Worm (Caenorhabditis elegans) whole organism, early embryonic: ENCODE data around the gene F57F4.2.

Experiments used
- B0310.2 ChIP-seq: sonication (generic microtip); optimal IDR thresholded peaks from 2 replicates; lab custom pipeline; 2016; ENCODE audit warnings: mild to moderate bottlenecking, missing genetic modification characterization, missing compliant biosample characterization
- flt-1 ChIP-seq: fragments of 200-800 bp; sonication (Bioruptor generic); IDR thresholded peaks from 2 replicates; pipeline ENCODE4 v1.3.6; 2022; ENCODE audit warnings: missing genetic modification characterization, missing compliant biosample characterization
- hmbx-1 ChIP-seq: sonication (generic microtip); optimal IDR thresholded peaks from 2 replicates; lab custom pipeline; 2016; ENCODE audit warnings: mild to moderate bottlenecking, missing genetic modification characterization, missing compliant biosample characterization
- scrt-1 ChIP-seq: fragments of 200-800 bp; sonication (Bioruptor generic); IDR thresholded peaks from 2 replicates; pipeline ENCODE4 v1.3.6; 2022; ENCODE audit warnings: missing genetic modification characterization, missing compliant biosample characterization
- sea-1 ChIP-seq: fragments of 200-800 bp; sonication (Bioruptor generic); conservative IDR thresholded peaks from 2 replicates; pipeline ENCODE4 v1.3.6; 2022; ENCODE audit warnings: missing genetic modification characterization, missing compliant biosample characterization

- TF ChIP-seq flt-1 (GFP tag; lab: Robert Waterston, UW) = no peak
- TF ChIP-seq scrt-1 (GFP tag; lab: Robert Waterston, UW) = no peak
- TF ChIP-seq B0310.2 (tag; lab: Kevin White, UChicago) = no peak
- no peak for TF ChIP-seq sea-1 (GFP tag; lab: Robert Waterston, UW)
- no peak for TF ChIP-seq hmbx-1 (tag; lab: Kevin White, UChicago)
Measured at ce11 chrV:6349597-6349996, 39.9 kb downstream of the F57F4.2 start.
